Fruit fly (Drosophila melanogaster) whole organism: ENCODE results near the gene fzy.

ENCODE experiments used
- CG8478 ChIP-seq: fragments of >200 bp; optimal IDR thresholded peaks from 2 replicates; lab custom pipeline; 2018; ENCODE audit warnings: inconsistent platforms
- Dll ChIP-seq: fragments of >200 bp; optimal IDR thresholded peaks from 2 replicates; lab custom pipeline; 2017
- EcR ChIP-seq, 2 experiments: fragments of >200 bp; optimal IDR thresholded peaks; 2 replicates each; lab custom pipeline; 2017; ENCODE audit warnings: missing biosample characterization in 2 of 2, missing genetic modification characterization in 2 of 2, missing genetic modification reagents in 2 of 2
- pan ChIP-seq: fragments of >200 bp; optimal IDR thresholded peaks from 2 replicates; lab custom pipeline; 2017
- psq ChIP-seq: fragments of >200 bp; optimal IDR thresholded peaks from 2 replicates; lab custom pipeline; 2017
- usp ChIP-seq: fragments of >200 bp; optimal IDR thresholded peaks from 2 replicates; lab custom pipeline; 2017; ENCODE audit warnings: missing biosample characterization, missing genetic modification characterization, mixed read lengths

- TF ChIP-seq CG8478 (lab: Kevin White, UChicago) (no peak), EcR (GFP tag; optimal IDR thresholded peaks at IDR 0.05; lab: Kevin White, UChicago) (no peak), pan (lab: Kevin White, UChicago) (no peak), psq (lab: Kevin White, UChicago) (no peak), usp (GFP tag; lab: Kevin White, UChicago) (no peak), Dll (lab: Kevin White, UChicago) (no peak)
Observed at dm6 chr2L:16315027-16315426, 4.3 kb downstream of the fzy start.
